Worm (Caenorhabditis elegans) whole organism, L4/young adult: Measurements from ENCODE around the gene ZK596.2.

Experiments
- W03F9.2 ChIP-seq: fragments of 150-350 bp; optimal IDR thresholded peaks from 2 replicates; lab custom pipeline; 2014; ENCODE audit warnings: missing biosample characterization, missing genetic modification characterization
- dao-5 ChIP-seq: sonication (generic microtip); optimal IDR thresholded peaks from 2 replicates; lab custom pipeline; 2016; ENCODE audit warnings: missing genotype, missing genetic modification characterization, moderate library complexity, missing compliant biosample characterization
- him-1 ChIP-seq: sonication (generic microtip); optimal IDR thresholded peaks from 2 replicates; lab custom pipeline; 2016; ENCODE audit warnings: missing genotype, missing genetic modification reagents, missing genetic modification characterization, missing compliant biosample characterization

- TF ChIP-seq dao-5 (tag; lab: Kevin White, UChicago), result no peak
- TF ChIP-seq him-1 (tag; lab: Kevin White, UChicago), result no peak
- TF ChIP-seq W03F9.2 (tag; lab: Kevin White, UChicago), result no peak
Measured at ce11 chrIV:10869642-10870041, 39.5 kb downstream of the ZK596.2 start.
